Worm (Caenorhabditis elegans): Measurements from ENCODE around the gene athp-2.

DNA sequence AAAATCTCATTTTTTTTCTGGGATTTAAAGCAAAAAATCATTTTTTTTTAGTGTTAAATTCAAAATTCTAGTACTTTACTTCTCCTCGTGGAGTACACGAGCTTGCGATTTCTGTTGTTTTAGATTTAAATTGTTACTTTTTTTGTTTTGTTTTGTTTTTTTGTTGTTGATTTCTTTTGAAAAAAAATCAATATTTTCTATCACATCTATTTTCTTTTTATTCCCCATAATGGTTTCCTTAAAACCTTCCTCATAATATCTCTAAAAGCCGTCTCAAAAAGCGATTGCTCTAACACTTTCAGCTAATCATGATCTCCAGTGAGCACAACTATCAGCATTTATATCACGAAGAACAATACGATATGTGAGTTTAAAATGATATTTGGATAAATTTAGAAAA is 5.5 kb upstream of the athp-2 start, which contains the start of gene madf-3:
- TF ChIP-seq nhr-76 (tag; optimal IDR thresholded peaks at IDR 0.05) (no peak), hlh-1 (tag; optimal IDR thresholded peaks at IDR 0.05) (no peak), bed-3 (GFP tag; optimal IDR thresholded peaks at IDR 0.05) (no peak), sem-2 (GFP tag; optimal IDR thresholded peaks at IDR 0.05) (no peak), ztf-11 (tag; optimal IDR thresholded peaks at IDR 0.05) (no peak), lin-32 (GFP tag; optimal IDR thresholded peaks at IDR 0.05) (no peak), nhr-237 (tag; optimal IDR thresholded peaks at IDR 0.05) (no peak)
